Worm (Caenorhabditis elegans): ENCODE data around the gene C34E10.10.

ce11 chrIII:5263299-5263993, 35.8 kb upstream of the C34E10.10 start, which contains the start of the genes C34E10.9 and hap-1:
- TF ChIP-seq nhr-77 (tag; optimal IDR thresholded peaks at IDR 0.05) (no peak), nhr-67 (tag; optimal IDR thresholded peaks at IDR 0.05) (no peak), ZK546.5 (tag; optimal IDR thresholded peaks at IDR 0.05) (no peak), snpc-4 (tag; optimal IDR thresholded peaks at IDR 0.05) (no peak), elt-1 (tag; optimal IDR thresholded peaks at IDR 0.05) (no peak), fkh-10 (GFP tag; optimal IDR thresholded peaks at IDR 0.05) (no peak), ceh-82 (tag; optimal IDR thresholded peaks at IDR 0.05) (no peak), lin-39 (tag; optimal IDR thresholded peaks at IDR 0.05) (no peak), ama-1 (optimal IDR thresholded peaks at IDR 0.05) (no peak), jun-1 (tag; optimal IDR thresholded peaks at IDR 0.05) (no peak)
